Fruit fly (Drosophila melanogaster): ENCODE data around the gene CG17380.

The CG17380 gene

dm6 chr3R:23425107-23425506 is 21.6 kb upstream of the CG17380 start:
- TF ChIP-seq Gug (GFP tag; IDR thresholded peaks at IDR 0.05) (no peak), svp (GFP tag) (peak; percentile 91), Eip78C (GFP tag) (peak; percentile 79), Blimp-1 (GFP tag; optimal IDR thresholded peaks at IDR 0.05) (peak; percentile 62), CG6854 (GFP tag; optimal IDR thresholded peaks at IDR 0.05) (no peak), CG6276 (GFP tag; optimal IDR thresholded peaks at IDR 0.05) (no peak), pdm3 (GFP tag; optimal IDR thresholded peaks at IDR 0.05) (peak; percentile 2), dac (GFP tag; optimal IDR thresholded peaks at IDR 0.05) (no peak), eg (GFP tag; IDR thresholded peaks at IDR 0.05) (no peak), CG6792 (GFP tag; optimal IDR thresholded peaks at IDR 0.05) (peak; percentile 51), Smox (GFP tag; optimal IDR thresholded peaks at IDR 0.05) (peak; percentile 50), esn (GFP tag; optimal IDR thresholded peaks at IDR 0.05) (peak; percentile 69), CG6808 (GFP tag; optimal IDR thresholded peaks at IDR 0.05) (no peak), CG8632 (GFP tag; optimal IDR thresholded peaks at IDR 0.05) (peak; percentile 38), acj6 (GFP tag; optimal IDR thresholded peaks at IDR 0.05) (peak; percentile 35), Lpt (GFP tag; optimal IDR thresholded peaks at IDR 0.05) (no peak), Sox102F (GFP tag; optimal IDR thresholded peaks at IDR 0.05) (peak; percentile 35), CG11902 (GFP tag; optimal IDR thresholded peaks at IDR 0.05) (peak; percentile 18), Sox15 (GFP tag; optimal IDR thresholded peaks at IDR 0.05) (peak; percentile 32), topi (GFP tag; optimal IDR thresholded peaks at IDR 0.05) (peak; percentile 39), CG32006 (GFP tag; optimal IDR thresholded peaks at IDR 0.05) (no peak), Sox14 (GFP tag; optimal IDR thresholded peaks at IDR 0.05) (peak; percentile 18), CG8319 (GFP tag; optimal IDR thresholded peaks at IDR 0.05) (peak; percentile 2), Hr39 (GFP tag; optimal IDR thresholded peaks at IDR 0.05) (peak; percentile 60), CG34406 (GFP tag; optimal IDR thresholded peaks at IDR 0.05) (peak; percentile 24), Eip75B (GFP tag; optimal IDR thresholded peaks at IDR 0.05) (peak; percentile 32), dsx (GFP tag; optimal IDR thresholded peaks at IDR 0.05; ENCODE audit: poor library complexity, severe bottlenecking) (no peak), CG31627 (GFP tag; optimal IDR thresholded peaks at IDR 0.05) (peak; percentile 58), CG1621 (tag; optimal IDR thresholded peaks at IDR 0.05) (no peak), cyc (GFP tag; optimal IDR thresholded peaks at IDR 0.05) (peak; percentile 53), ss (GFP tag; optimal IDR thresholded peaks at IDR 0.05) (no peak), CG3919 (GFP tag; optimal IDR thresholded peaks at IDR 0.05) (peak; percentile 37), CG16779 (tag; optimal IDR thresholded peaks at IDR 0.05) (no peak), OdsH (GFP tag; optimal IDR thresholded peaks at IDR 0.05) (peak; percentile 14), achi (GFP tag; optimal IDR thresholded peaks at IDR 0.05) (peak; percentile 3), Met (GFP tag; optimal IDR thresholded peaks at IDR 0.05) (peak; percentile 67), Ets21C (GFP tag; optimal IDR thresholded peaks at IDR 0.05) (peak; percentile 19), lz (GFP tag; optimal IDR thresholded peaks at IDR 0.05) (peak; percentile 60)

dm6 chr3R:23421925-23422324 is 18.4 kb upstream of the CG17380 start:
- TF ChIP-seq CG3032 (tag; optimal IDR thresholded peaks at IDR 0.05) (no peak), CG11762 (GFP tag; optimal IDR thresholded peaks at IDR 0.05; ENCODE audit: insufficient read depth) (no peak), Met (GFP tag; optimal IDR thresholded peaks at IDR 0.05) (no peak), ss (GFP tag; optimal IDR thresholded peaks at IDR 0.05) (no peak), CG6276 (GFP tag; optimal IDR thresholded peaks at IDR 0.05) (no peak), CG6792 (GFP tag; optimal IDR thresholded peaks at IDR 0.05) (no peak), net (GFP tag; optimal IDR thresholded peaks at IDR 0.05) (no peak), CG8632 (GFP tag; optimal IDR thresholded peaks at IDR 0.05) (no peak), Lpt (GFP tag; optimal IDR thresholded peaks at IDR 0.05) (no peak), CG10631 (GFP tag; optimal IDR thresholded peaks at IDR 0.05) (no peak), CG9139 (GFP tag; optimal IDR thresholded peaks at IDR 0.05) (no peak), Sox14 (GFP tag; optimal IDR thresholded peaks at IDR 0.05) (no peak), cyc (GFP tag; optimal IDR thresholded peaks at IDR 0.05) (no peak), CG6163 (GFP tag; IDR thresholded peaks at IDR 0.05) (no peak), Ets96B (tag; optimal IDR thresholded peaks at IDR 0.05) (no peak), CG32006 (GFP tag; optimal IDR thresholded peaks at IDR 0.05) (no peak), CG6854 (GFP tag; optimal IDR thresholded peaks at IDR 0.05) (no peak)
